Worm (Caenorhabditis elegans) whole organism, young adult: ENCODE results near the gene C16C10.8.

Experiments
- B0019.2 ChIP-seq: fragments of 200-800 bp; sonication (Bioruptor generic); conservative IDR thresholded peaks from 2 replicates; pipeline ENCODE4 v1.3.6; 2022; ENCODE audit warnings: missing genetic modification reagents, missing genetic modification characterization, missing compliant biosample characterization
- B0261.1 ChIP-seq: sonication (generic microtip); optimal IDR thresholded peaks from 2 replicates; lab custom pipeline; 2016; ENCODE audit warnings: mild to moderate bottlenecking, missing genetic modification characterization, moderate library complexity, missing compliant biosample characterization
- D2030.7 ChIP-seq: fragments of 200-800 bp; sonication (Bioruptor generic); IDR thresholded peaks from 2 replicates; pipeline ENCODE4 v1.3.6; 2022; ENCODE audit warnings: missing genetic modification reagents, missing genetic modification characterization, missing compliant biosample characterization
- F10E7.11 ChIP-seq: sonication (generic microtip); optimal IDR thresholded peaks from 2 replicates; lab custom pipeline; 2017; ENCODE audit warnings: mild to moderate bottlenecking, missing genetic modification characterization, moderate library complexity, missing compliant biosample characterization
- F22D6.2 ChIP-seq: sonication (generic microtip); optimal IDR thresholded peaks from 2 replicates; lab custom pipeline; 2016; ENCODE audit warnings: mild to moderate bottlenecking, missing genetic modification characterization, missing compliant biosample characterization
- F23B12.7 ChIP-seq: sonication (generic microtip); optimal IDR thresholded peaks from 2 replicates; lab custom pipeline; 2017; ENCODE audit warnings: missing genetic modification characterization, mild to moderate bottlenecking, missing compliant biosample characterization, antibody characterized with exemption, moderate library complexity; ENCODE audit not compliant: insufficient read depth
- F33H1.4 ChIP-seq: fragments of 200-800 bp; sonication (Bioruptor generic); IDR thresholded peaks from 2 replicates; pipeline ENCODE4 v1.3.6; 2022; ENCODE audit warnings: missing genetic modification reagents, missing genetic modification characterization, missing compliant biosample characterization
- F39B2.1 ChIP-seq: fragments of 200-800 bp; sonication (Bioruptor generic); IDR thresholded peaks from 2 replicates; pipeline ENCODE4 v1.3.6; 2022; ENCODE audit warnings: missing genetic modification reagents, missing genetic modification characterization, missing compliant biosample characterization
- F49E8.2 ChIP-seq: sonication (generic microtip); optimal IDR thresholded peaks from 3 replicates; lab custom pipeline; 2017; ENCODE audit warnings: missing genetic modification characterization, mild to moderate bottlenecking, missing compliant biosample characterization, antibody characterized with exemption, moderate library complexity; ENCODE audit not compliant: insufficient read depth
- F55B11.4 ChIP-seq: sonication (generic microtip); optimal IDR thresholded peaks from 2 replicates; lab custom pipeline; 2016; ENCODE audit warnings: missing compliant biosample characterization, missing genetic modification characterization, borderline replicate concordance; ENCODE audit not compliant: insufficient read depth
- Y53G8AR.9 ChIP-seq: fragments of 200-800 bp; sonication (Bioruptor generic); conservative IDR thresholded peaks from 2 replicates; pipeline ENCODE4 v1.3.6; 2022; ENCODE audit warnings: missing genetic modification reagents, missing genetic modification characterization, missing compliant biosample characterization
- Y67H2A.10 ChIP-seq: fragments of 200-800 bp; sonication (Bioruptor generic); conservative IDR thresholded peaks from 2 replicates; pipeline ENCODE4 v1.3.6; 2022; ENCODE audit warnings: missing genetic modification reagents, missing genetic modification characterization, missing compliant biosample characterization
- Y79H2A.3 ChIP-seq: fragments of 200-800 bp; sonication (Bioruptor generic); conservative IDR thresholded peaks from 2 replicates; pipeline ENCODE4 v1.3.6; 2022; ENCODE audit warnings: missing genetic modification reagents, missing genetic modification characterization, missing compliant biosample characterization
- akir-1 ChIP-seq: fragments of 200-800 bp; sonication (Bioruptor generic); optimal IDR thresholded peaks from 2 replicates; lab custom pipeline; 2018; ENCODE audit warnings: mild to moderate bottlenecking, missing genetic modification characterization, moderate library complexity, missing compliant biosample characterization
- aptf-3 ChIP-seq: fragments of 200-800 bp; sonication (Bioruptor generic); IDR thresholded peaks from 2 replicates; pipeline ENCODE4 v1.3.6; 2022; ENCODE audit warnings: missing genetic modification characterization, missing compliant biosample characterization
- atf-7 ChIP-seq: sonication (generic microtip); optimal IDR thresholded peaks from 2 replicates; lab custom pipeline; 2017; ENCODE audit warnings: mild to moderate bottlenecking, missing genetic modification characterization, missing compliant biosample characterization
- attf-3 ChIP-seq: fragments of 200-800 bp; sonication (Bioruptor generic); conservative IDR thresholded peaks from 2 replicates; pipeline ENCODE4 v1.3.6; 2022; ENCODE audit warnings: missing genetic modification reagents, missing genetic modification characterization, missing compliant biosample characterization
- attf-5 ChIP-seq: fragments of 200-800 bp; sonication (Bioruptor generic); optimal IDR thresholded peaks from 2 replicates; lab custom pipeline; 2018; ENCODE audit warnings: mild to moderate bottlenecking, missing genetic modification characterization, missing compliant biosample characterization
- attf-6 ChIP-seq: fragments of 200-800 bp; sonication (Bioruptor generic); IDR thresholded peaks from 2 replicates; pipeline ENCODE4 v1.3.6; 2022; ENCODE audit warnings: missing genetic modification reagents, missing genetic modification characterization, missing compliant biosample characterization
- bed-1 ChIP-seq: fragments of 200-800 bp; sonication (Bioruptor generic); IDR thresholded peaks from 2 replicates; pipeline ENCODE4 v1.3.6; 2022; ENCODE audit warnings: missing genetic modification reagents, missing genetic modification characterization, missing compliant biosample characterization
- cebp-1 ChIP-seq, 2 experiments: fragments of 200-800 bp in 1 of 2; sonication (Bioruptor generic) in 1 of 2; sonication (generic microtip) in 1 of 2; IDR thresholded peaks in 1 of 2; optimal IDR thresholded peaks in 1 of 2; 2 replicates each; pipeline versions ENCODE4 v1.3.6 to Lab custom; 2017 to 2022; ENCODE audit warnings: missing compliant biosample characterization in 2 of 2, missing genetic modification characterization in 2 of 2, mild to moderate bottlenecking in 1 of 2, missing genetic modification reagents in 1 of 2, moderate library complexity in 1 of 2
- dox-1 ChIP-seq: fragments of 200-800 bp; sonication (Bioruptor generic); IDR thresholded peaks from 2 replicates; pipeline ENCODE4 v1.3.6; 2022; ENCODE audit warnings: missing genetic modification reagents, missing genetic modification characterization, missing compliant biosample characterization
- dpl-1 ChIP-seq: fragments of 150-350 bp; optimal IDR thresholded peaks from 2 replicates; lab custom pipeline; 2014; ENCODE audit warnings: missing biosample characterization, missing genetic modification reagents, missing genetic modification characterization
- egl-44 ChIP-seq: fragments of 200-800 bp; sonication (Bioruptor generic); IDR thresholded peaks from 2 replicates; pipeline ENCODE4 v1.3.6; 2022; ENCODE audit warnings: missing genetic modification reagents, missing genetic modification characterization, missing compliant biosample characterization
- hlh-12 ChIP-seq: sonication (generic microtip); optimal IDR thresholded peaks from 2 replicates; lab custom pipeline; 2016; ENCODE audit warnings: missing genetic modification characterization, missing compliant biosample characterization
- hmg-1.2 ChIP-seq: fragments of 200-800 bp; sonication (Bioruptor generic); IDR thresholded peaks from 2 replicates; pipeline ENCODE4 v1.3.6; 2022; ENCODE audit warnings: missing genetic modification reagents, missing genetic modification characterization, missing compliant biosample characterization
- hsf-1 ChIP-seq: fragments of 200-800 bp; sonication (Bioruptor generic); IDR thresholded peaks from 2 replicates; pipeline ENCODE4 v1.3.6; 2022; ENCODE audit warnings: missing genetic modification reagents, missing genetic modification characterization, missing compliant biosample characterization
- lin-35 ChIP-seq, 3 experiments: fragments of 150-350 bp in 2 of 3; sonication (generic microtip) in 1 of 3; optimal IDR thresholded peaks; 2 replicates each; lab custom pipeline; 2014 to 2018; ENCODE audit warnings: missing biosample characterization in 3 of 3, missing genetic modification characterization in 3 of 3, missing genetic modification reagents in 3 of 3
- lin-40 ChIP-seq: sonication (generic microtip); optimal IDR thresholded peaks from 2 replicates; lab custom pipeline; 2016; ENCODE audit warnings: missing genetic modification characterization, mild to moderate bottlenecking, missing compliant biosample characterization, missing genotype, missing genetic modification reagents
- lir-1 ChIP-seq: fragments of 200-800 bp; sonication (Bioruptor generic); conservative IDR thresholded peaks from 2 replicates; pipeline ENCODE4 v1.3.6; 2022; ENCODE audit warnings: missing genetic modification reagents, missing genetic modification characterization, missing compliant biosample characterization
- lsl-1 ChIP-seq: fragments of 200-800 bp; sonication (Bioruptor generic); optimal IDR thresholded peaks from 2 replicates; lab custom pipeline; 2018; ENCODE audit warnings: mild to moderate bottlenecking, missing genetic modification characterization, moderate library complexity, missing compliant biosample characterization
- lsy-27 ChIP-seq: sonication (generic microtip); optimal IDR thresholded peaks from 2 replicates; lab custom pipeline; 2017; ENCODE audit warnings: missing genetic modification characterization, mild to moderate bottlenecking, missing compliant biosample characterization, antibody characterized with exemption, missing genotype, borderline replicate concordance; ENCODE audit not compliant: insufficient read depth
- madf-3 ChIP-seq: fragments of 200-800 bp; sonication (Bioruptor generic); IDR thresholded peaks from 2 replicates; pipeline ENCODE4 v1.3.6; 2022; ENCODE audit warnings: missing genetic modification reagents, missing genetic modification characterization, missing compliant biosample characterization
- madf-6 ChIP-seq: fragments of 200-800 bp; sonication (Bioruptor generic); IDR thresholded peaks from 2 replicates; pipeline ENCODE4 v1.3.6; 2022; ENCODE audit warnings: missing genetic modification reagents, missing genetic modification characterization, missing compliant biosample characterization
- madf-8 ChIP-seq: fragments of 200-800 bp; sonication (Bioruptor generic); conservative IDR thresholded peaks from 2 replicates; pipeline ENCODE4 v1.3.6; 2022; ENCODE audit warnings: missing genetic modification reagents, missing genetic modification characterization, missing compliant biosample characterization
- nhr-27 ChIP-seq: fragments of 200-800 bp; sonication (Bioruptor generic); optimal IDR thresholded peaks from 2 replicates; lab custom pipeline; 2018; ENCODE audit warnings: mild to moderate bottlenecking, missing genetic modification characterization, moderate library complexity, missing compliant biosample characterization
- nhr-80 ChIP-seq: sonication (generic microtip); optimal IDR thresholded peaks from 2 replicates; lab custom pipeline; 2016; ENCODE audit warnings: missing genetic modification characterization, missing compliant biosample characterization
- nhr-90 ChIP-seq: sonication (generic microtip); optimal IDR thresholded peaks from 2 replicates; lab custom pipeline; 2016; ENCODE audit warnings: missing genotype, mild to moderate bottlenecking, missing genetic modification characterization, missing compliant biosample characterization
- rcor-1 ChIP-seq: fragments of 200-800 bp; sonication (Bioruptor generic); IDR thresholded peaks from 2 replicates; pipeline ENCODE4 v1.3.6; 2022; ENCODE audit warnings: missing genetic modification reagents, missing genetic modification characterization, missing compliant biosample characterization
- rec-8 ChIP-seq, 2 experiments: sonication (generic microtip); optimal IDR thresholded peaks; 2 replicates each; lab custom pipeline; 2016; ENCODE audit warnings: mild to moderate bottlenecking in 2 of 2, missing genetic modification characterization in 2 of 2, missing genetic modification reagents in 2 of 2, missing genotype in 2 of 2, missing biosample characterization in 1 of 2, missing compliant biosample characterization in 1 of 2, moderate library complexity in 1 of 2
- snpc-1.3 ChIP-seq: sonication (generic microtip); optimal IDR thresholded peaks from 2 replicates; lab custom pipeline; 2017; ENCODE audit warnings: missing genetic modification characterization, mild to moderate bottlenecking, missing compliant biosample characterization, antibody characterized with exemption, moderate library complexity, missing genotype, missing genetic modification reagents; ENCODE audit not compliant: insufficient read depth
- snpc-3.4 ChIP-seq: sonication (generic microtip); optimal IDR thresholded peaks from 2 replicates; lab custom pipeline; 2017; ENCODE audit warnings: missing genetic modification characterization, mild to moderate bottlenecking, missing compliant biosample characterization, antibody characterized with exemption, moderate library complexity, missing genotype, missing genetic modification reagents
- tbp1 ChIP-seq: fragments of 200-800 bp; sonication (Bioruptor generic); optimal IDR thresholded peaks from 2 replicates; lab custom pipeline; 2018; ENCODE audit warnings: mild to moderate bottlenecking, missing genetic modification characterization, missing compliant biosample characterization
- unc-130 ChIP-seq: sonication (generic microtip); optimal IDR thresholded peaks from 2 replicates; lab custom pipeline; 2016; ENCODE audit warnings: missing genetic modification reagents, missing genetic modification characterization, missing compliant biosample characterization
- ztf-25 ChIP-seq: fragments of 200-800 bp; sonication (Bioruptor generic); IDR thresholded peaks from 2 replicates; pipeline ENCODE4 v1.3.6; 2022; ENCODE audit warnings: missing genetic modification reagents, missing genetic modification characterization, missing compliant biosample characterization

The C16C10.8 gene

ce11 chrIII:4205751-4206327 lies 41.9 kb upstream of the C16C10.8 start, which contains the start of gene R74.8 (continued):
- TF ChIP-seq F23B12.7: peak; percentile 2
- TF ChIP-seq hmg-1.2 (GFP tag; lab: Robert Waterston, UW): no peak
- TF ChIP-seq F22D6.2 (tag; lab: Kevin White, UChicago): no peak
- TF ChIP-seq dox-1: peak; percentile 9; the same call in 1 of the 2 replicates
- 0 out of 2 replicates have a peak, but pooled peaks have one; percentile 19 for TF ChIP-seq B0019.2 (GFP tag; lab: Robert Waterston, UW)
- TF ChIP-seq Y79H2A.3 (GFP tag; lab: Robert Waterston, UW): no peak
- no peak for TF ChIP-seq cebp-1 (GFP tag; IDR thresholded peaks at IDR 0.05; lab: Robert Waterston, UW)
- no peak for TF ChIP-seq cebp-1 (tag; optimal IDR thresholded peaks at IDR 0.05; lab: Kevin White, UChicago)
- TF ChIP-seq atf-7 (tag; lab: Kevin White, UChicago): no peak
- TF ChIP-seq bed-1 (GFP tag; lab: Robert Waterston, UW): no peak
- TF ChIP-seq attf-5 (GFP tag; lab: Kevin White, UChicago): no peak
- no peak for TF ChIP-seq rec-8 (tag; optimal IDR thresholded peaks at IDR 0.05; lab: Kevin White, UChicago)
- peak; percentile 62 for TF ChIP-seq madf-8
- TF ChIP-seq Y53G8AR.9 (GFP tag; lab: Robert Waterston, UW): no peak
- TF ChIP-seq F10E7.11 (tag; lab: Kevin White, UChicago): no peak
- no peak for TF ChIP-seq nhr-90 (tag; lab: Kevin White, UChicago)
- 0 out of 2 replicates have a peak, but pooled peaks have one; percentile 27 for TF ChIP-seq attf-3
- peak; percentile 62 for TF ChIP-seq dpl-1 (GFP tag; lab: Kevin White, UChicago)
- no peak for TF ChIP-seq nhr-80 (tag; lab: Kevin White, UChicago)
- TF ChIP-seq madf-3 (GFP tag; lab: Robert Waterston, UW): peak; percentile 82
- TF ChIP-seq B0261.1 (tag; lab: Kevin White, UChicago): no peak
- no peak for TF ChIP-seq aptf-3 (GFP tag; lab: Robert Waterston, UW)
- peak; percentile 64; the same call in 1 of the 2 replicates for TF ChIP-seq D2030.7 (GFP tag; lab: Robert Waterston, UW)
- TF ChIP-seq snpc-1.3 (tag; lab: Kevin White, UChicago): peak; percentile 38
- TF ChIP-seq akir-1 (GFP tag; lab: Kevin White, UChicago): no peak
- TF ChIP-seq madf-6 (GFP tag; lab: Robert Waterston, UW): peak; percentile 88
- TF ChIP-seq lin-40 (tag; lab: Kevin White, UChicago): no peak
- no peak for TF ChIP-seq lsy-27
- TF ChIP-seq Y67H2A.10 (GFP tag; lab: Robert Waterston, UW): no peak
- TF ChIP-seq hlh-12 (tag; lab: Kevin White, UChicago): no peak
- TF ChIP-seq lir-1 (GFP tag; lab: Robert Waterston, UW): no peak
- peak; percentile 72 for TF ChIP-seq F33H1.4 (GFP tag; lab: Robert Waterston, UW)
- TF ChIP-seq F39B2.1 (GFP tag; lab: Robert Waterston, UW): no peak
- TF ChIP-seq F49E8.2 (tag; lab: Kevin White, UChicago): peak; percentile 61
- TF ChIP-seq lsl-1 (GFP tag; lab: Kevin White, UChicago): peak; percentile 96
- peak; percentile 16 for TF ChIP-seq tbp1
- TF ChIP-seq egl-44 (GFP tag; lab: Robert Waterston, UW): no peak
- peak; percentile 64 for TF ChIP-seq unc-130 (GFP tag; lab: Kevin White, UChicago)
- peak in 1 of 3 experiments; percentile 29 for TF ChIP-seq lin-35 (GFP tag; optimal IDR thresholded peaks at IDR 0.05; lab: Kevin White, UChicago)
- TF ChIP-seq attf-6 (GFP tag; lab: Robert Waterston, UW): no peak
- TF ChIP-seq nhr-27 (tag; lab: Kevin White, UChicago): no peak
- peak; percentile 71 for TF ChIP-seq snpc-3.4 (tag; lab: Kevin White, UChicago)
- no peak for TF ChIP-seq ztf-25
- no peak for TF ChIP-seq F55B11.4 (tag; lab: Kevin White, UChicago)
- peak; percentile 73 for TF ChIP-seq hsf-1 (GFP tag; lab: Robert Waterston, UW)
- TF ChIP-seq rcor-1: no peak
